Worm (Caenorhabditis elegans) whole organism, late embryonic: Measurements from ENCODE around the gene R186.8.

ENCODE experiments used
- C38D4.7 ChIP-seq: fragments of 200-800 bp; sonication (Bioruptor generic); optimal IDR thresholded peaks from 2 replicates; lab custom pipeline; 2018; ENCODE audit warnings: mild to moderate bottlenecking, missing genetic modification characterization, moderate library complexity, missing compliant biosample characterization
- ama-1 ChIP-seq: fragments of 150-350 bp; optimal IDR thresholded peaks from 2 replicates; lab custom pipeline; 2014
- ceh-34 ChIP-seq: sonication (generic microtip); optimal IDR thresholded peaks from 2 replicates; lab custom pipeline; 2016; ENCODE audit warnings: mild to moderate bottlenecking, missing genetic modification characterization, missing compliant biosample characterization
- dve-1 ChIP-seq: sonication (generic microtip); optimal IDR thresholded peaks from 2 replicates; lab custom pipeline; 2017; ENCODE audit warnings: antibody characterized with exemption, mild to moderate bottlenecking, missing genetic modification characterization, missing compliant biosample characterization
- fkh-6 ChIP-seq: sonication (generic microtip); optimal IDR thresholded peaks from 2 replicates; lab custom pipeline; 2016; ENCODE audit warnings: missing genetic modification characterization, missing compliant biosample characterization
- lim-6 ChIP-seq: sonication (generic microtip); optimal IDR thresholded peaks from 2 replicates; lab custom pipeline; 2016; ENCODE audit warnings: missing genetic modification characterization, missing compliant biosample characterization
- nhr-232 ChIP-seq: sonication (generic microtip); optimal IDR thresholded peaks from 2 replicates; lab custom pipeline; 2016; ENCODE audit warnings: missing genetic modification characterization, missing compliant biosample characterization
- pros-1 ChIP-seq: fragments of 150-350 bp; optimal IDR thresholded peaks from 2 replicates; lab custom pipeline; 2014; ENCODE audit warnings: missing biosample characterization, missing genetic modification reagents, missing genetic modification characterization
- tbx-2 ChIP-seq: sonication (generic microtip); optimal IDR thresholded peaks from 2 replicates; lab custom pipeline; 2016; ENCODE audit warnings: missing genetic modification characterization, missing compliant biosample characterization
- tbx-7 ChIP-seq: sonication (generic microtip); optimal IDR thresholded peaks from 2 replicates; lab custom pipeline; 2016; ENCODE audit warnings: missing genotype, missing genetic modification characterization, missing compliant biosample characterization
- unc-55 ChIP-seq: sonication (generic microtip); optimal IDR thresholded peaks from 2 replicates; lab custom pipeline; 2017; ENCODE audit warnings: missing biosample characterization, missing genetic modification reagents, missing genetic modification characterization

DNA sequence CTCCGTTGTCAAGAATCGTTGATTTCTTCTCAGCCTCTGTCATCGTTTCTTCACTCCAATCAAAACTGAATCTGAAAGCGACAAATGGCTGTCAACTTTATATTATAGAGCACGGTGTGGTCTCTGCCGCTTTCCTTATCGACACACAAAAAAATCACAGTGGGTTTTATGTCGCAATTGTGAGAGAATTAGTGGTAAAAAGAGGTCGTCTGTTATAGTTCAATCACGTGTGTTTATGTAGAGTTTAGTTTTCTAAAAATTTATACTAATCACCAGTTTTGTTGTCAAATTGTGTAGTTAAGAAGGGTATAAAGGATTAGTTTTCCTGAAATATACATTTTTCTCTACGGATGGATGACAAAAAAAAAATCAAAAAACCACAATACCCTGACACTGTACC, 32.8 kb downstream of the R186.8 start, which contains the start of gene T16G1.7:
- TF ChIP-seq ama-1 (lab: Kevin White, UChicago) (no peak), nhr-232 (tag; lab: Kevin White, UChicago) (no peak), dve-1 (tag; lab: Kevin White, UChicago) (no peak), unc-55 (GFP tag; lab: Kevin White, UChicago) (no peak), tbx-2 (tag; lab: Kevin White, UChicago) (no peak), ceh-34 (tag; lab: Kevin White, UChicago) (no peak), fkh-6 (tag; lab: Kevin White, UChicago) (no peak), lim-6 (tag; lab: Kevin White, UChicago) (no peak), tbx-7 (tag; lab: Kevin White, UChicago) (no peak), pros-1 (no peak), C38D4.7 (GFP tag; lab: Kevin White, UChicago) (no peak)
